Worm (Caenorhabditis elegans) whole organism, early embryonic: Measurements from ENCODE around the gene F21D5.6.
A peak's percentile ranks its signal among the peaks of the same experiment; 100 is the strongest.
"Not testable (repeated sequence)": the region's sequence is repeated elsewhere in the genome, so short reads cannot be mapped to it uniquely, and the experiment has no call there.

ENCODE experiments used
- B0310.2 ChIP-seq: sonication (generic microtip); optimal IDR thresholded peaks from 2 replicates; lab custom pipeline; 2016; ENCODE audit warnings: mild to moderate bottlenecking, missing genetic modification characterization, missing compliant biosample characterization
- F13C5.2 ChIP-seq: sonication (generic microtip); optimal IDR thresholded peaks from 2 replicates; lab custom pipeline; 2017; ENCODE audit warnings: mild to moderate bottlenecking, missing genetic modification characterization, inconsistent platforms, missing compliant biosample characterization
- aly-1 ChIP-seq: sonication (generic microtip); optimal IDR thresholded peaks from 2 replicates; lab custom pipeline; 2016; ENCODE audit warnings: missing genetic modification characterization, missing compliant biosample characterization
- ama-1 ChIP-seq: fragments of 150-350 bp; optimal IDR thresholded peaks from 2 replicates; lab custom pipeline; 2014
- ceh-13 ChIP-seq: fragments of 200-800 bp; sonication (Bioruptor generic); optimal IDR thresholded peaks from 2 replicates; lab custom pipeline; 2018; ENCODE audit warnings: mild to moderate bottlenecking, missing genetic modification characterization, missing compliant biosample characterization
- ceh-36 ChIP-seq: sonication (generic microtip); optimal IDR thresholded peaks from 2 replicates; lab custom pipeline; 2016; ENCODE audit warnings: missing genetic modification characterization, inconsistent platforms, missing compliant biosample characterization
- ets-7 ChIP-seq: sonication (generic microtip); optimal IDR thresholded peaks from 2 replicates; lab custom pipeline; 2016; ENCODE audit warnings: missing genotype, missing genetic modification characterization, missing compliant biosample characterization
- flt-1 ChIP-seq: fragments of 200-800 bp; sonication (Bioruptor generic); IDR thresholded peaks from 2 replicates; pipeline ENCODE4 v1.3.6; 2022; ENCODE audit warnings: missing genetic modification characterization, missing compliant biosample characterization
- hmbx-1 ChIP-seq: sonication (generic microtip); optimal IDR thresholded peaks from 2 replicates; lab custom pipeline; 2016; ENCODE audit warnings: mild to moderate bottlenecking, missing genetic modification characterization, missing compliant biosample characterization
- hmg-4 ChIP-seq: fragments of 200-800 bp; sonication (Bioruptor generic); optimal IDR thresholded peaks from 2 replicates; lab custom pipeline; 2018; ENCODE audit warnings: mild to moderate bottlenecking, missing genetic modification characterization, missing compliant biosample characterization
- hnd-1 ChIP-seq: sonication (generic microtip); optimal IDR thresholded peaks from 2 replicates; lab custom pipeline; 2016; ENCODE audit warnings: missing genetic modification characterization, missing compliant biosample characterization
- pes-1 ChIP-seq: fragments of 200-800 bp; sonication (Bioruptor generic); IDR thresholded peaks from 2 replicates; pipeline ENCODE4 v1.3.6; 2022; ENCODE audit warnings: missing genetic modification reagents, missing genetic modification characterization, missing compliant biosample characterization
- scrt-1 ChIP-seq: fragments of 200-800 bp; sonication (Bioruptor generic); IDR thresholded peaks from 2 replicates; pipeline ENCODE4 v1.3.6; 2022; ENCODE audit warnings: missing genetic modification characterization, missing compliant biosample characterization
- sea-1 ChIP-seq: fragments of 200-800 bp; sonication (Bioruptor generic); conservative IDR thresholded peaks from 2 replicates; pipeline ENCODE4 v1.3.6; 2022; ENCODE audit warnings: missing genetic modification characterization, missing compliant biosample characterization
- tbx-11 ChIP-seq: fragments of 200-800 bp; sonication (Bioruptor generic); IDR thresholded peaks from 2 replicates; pipeline ENCODE4 v1.3.6; 2022; ENCODE audit warnings: missing genetic modification characterization, missing compliant biosample characterization
- tbx-37 ChIP-seq: fragments of 200-800 bp; sonication (Bioruptor generic); conservative IDR thresholded peaks from 2 replicates; pipeline ENCODE4 v1.3.6; 2022; ENCODE audit warnings: missing genetic modification reagents, missing genetic modification characterization, missing compliant biosample characterization
- tra-4 ChIP-seq: sonication (generic microtip); optimal IDR thresholded peaks from 2 replicates; lab custom pipeline; 2017; ENCODE audit warnings: missing genetic modification characterization, missing compliant biosample characterization

The F21D5.6 gene

DNA sequence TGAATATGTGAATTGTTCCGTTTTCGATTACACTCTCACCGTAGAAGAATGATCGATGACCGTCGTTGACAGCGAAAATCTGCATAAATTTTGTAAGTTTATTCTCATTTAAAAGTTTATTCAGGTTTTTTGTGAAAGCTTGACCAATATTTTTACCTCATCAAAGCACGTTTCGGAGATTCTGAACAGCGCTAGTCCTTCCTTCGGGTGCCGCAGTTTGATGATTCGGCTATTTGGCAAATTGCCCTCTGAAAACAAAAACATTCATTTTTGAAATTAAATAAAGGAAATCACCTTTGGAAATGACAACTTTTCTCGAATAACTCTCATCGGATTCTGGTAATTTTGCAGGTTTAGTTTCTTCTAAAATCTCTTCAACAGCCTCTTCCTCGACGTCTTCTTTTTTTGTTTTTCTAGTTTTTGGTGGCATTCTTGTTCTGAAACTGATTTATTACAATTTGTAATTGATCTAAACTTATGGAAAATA, at the start of gene F21D5.6:
Gene F21D5.6 (minus strand): TSS at position 437 of the 487 bp plus-strand sequence.
- no peak for TF ChIP-seq sea-1 (GFP tag; lab: Robert Waterston, UW)
- no peak for TF ChIP-seq aly-1 (tag; lab: Kevin White, UChicago)
- TF ChIP-seq ceh-13 (GFP tag; lab: Kevin White, UChicago) = no peak
- no peak for TF ChIP-seq tbx-37 (GFP tag; lab: Robert Waterston, UW)
- TF ChIP-seq ama-1 (lab: Kevin White, UChicago) = no peak
- TF ChIP-seq ets-7 (tag; lab: Kevin White, UChicago) = no peak
- TF ChIP-seq tbx-11 (GFP tag; lab: Robert Waterston, UW) = no peak
- no peak for TF ChIP-seq flt-1
- TF ChIP-seq tra-4 (tag; lab: Kevin White, UChicago) = no peak
- no peak for TF ChIP-seq B0310.2 (tag; lab: Kevin White, UChicago)
- no peak for TF ChIP-seq F13C5.2 (tag; lab: Kevin White, UChicago)
- TF ChIP-seq hnd-1 (tag; lab: Kevin White, UChicago) = no peak
- no peak for TF ChIP-seq hmg-4 (GFP tag; lab: Kevin White, UChicago)
- no peak for TF ChIP-seq hmbx-1
- no peak for TF ChIP-seq ceh-36 (tag; lab: Kevin White, UChicago)
- TF ChIP-seq pes-1 (GFP tag; lab: Robert Waterston, UW) = no peak
- TF ChIP-seq scrt-1 (GFP tag; lab: Robert Waterston, UW) = no peak

- TF ChIP-seq ama-1 (lab: Kevin White, UChicago) (no peak), tbx-37 (GFP tag; lab: Robert Waterston, UW) (no peak), pes-1 (GFP tag; lab: Robert Waterston, UW) (no peak), ceh-13 (GFP tag; lab: Kevin White, UChicago) (no peak), scrt-1 (GFP tag; lab: Robert Waterston, UW) (no peak), flt-1 (no peak), sea-1 (GFP tag; lab: Robert Waterston, UW) (no peak)
These were observed 49.0 kb upstream of the F21D5.6 start, which contains the start of gene sru-35 for ce11 chrIV:8790144-8790543. Gene sru-35, minus strand, starts transcription at chrIV:8790244.

- not testable (repeated sequence) for TF ChIP-seq ama-1 (lab: Kevin White, UChicago); tra-4 (tag; lab: Kevin White, UChicago); hnd-1 (tag; lab: Kevin White, UChicago)
These were observed 46.9 kb upstream of the F21D5.6 start, which contains the start of gene C33D9.10 for ce11 chrIV:8788048-8788447. Gene C33D9.10, minus strand, starts transcription at chrIV:8788148.

ce11 chrIV:8786654-8787053, 45.5 kb upstream of the F21D5.6 start, which contains the start of gene C33D9.8:
Gene C33D9.8, minus strand, starts transcription at chrIV:8786752.
- TF ChIP-seq sea-1 (GFP tag; lab: Robert Waterston, UW) (no peak), flt-1 (no peak), B0310.2 (tag; lab: Kevin White, UChicago) (no peak), ceh-36 (tag; lab: Kevin White, UChicago) (no peak)

- TF ChIP-seq F13C5.2 (tag; lab: Kevin White, UChicago) (no peak), hnd-1 (tag; lab: Kevin White, UChicago) (no peak), aly-1 (tag; lab: Kevin White, UChicago) (no peak)
These were observed 43.7 kb upstream of the F21D5.6 start, which contains the start of gene C33D9.13 for ce11 chrIV:8784855-8785327. Gene C33D9.13, minus strand, starts transcription at chrIV:8785277.

DNA sequence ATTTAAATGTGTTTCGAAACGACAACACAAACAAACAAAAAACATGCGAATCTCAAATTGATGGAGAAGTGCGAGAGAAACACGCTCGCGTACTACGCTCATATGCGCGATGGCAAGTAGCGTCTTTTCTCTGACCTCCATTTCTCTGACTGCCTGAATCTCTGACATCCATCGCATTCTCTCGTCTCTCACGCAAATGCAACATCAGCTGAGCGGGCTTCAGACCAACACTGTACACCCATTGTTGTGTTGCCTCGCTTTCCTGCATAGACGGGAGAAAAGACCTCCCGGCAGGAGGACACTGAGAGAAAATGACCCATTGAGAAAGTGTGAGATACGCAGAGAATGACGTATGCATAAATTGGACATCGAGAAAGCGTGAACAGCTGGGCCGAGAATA, 41.0 kb upstream of the F21D5.6 start:
- TF ChIP-seq pes-1 (GFP tag; lab: Robert Waterston, UW) = no peak
- TF ChIP-seq F13C5.2 (tag; lab: Kevin White, UChicago) = peak; percentile 33
- no peak for TF ChIP-seq hnd-1 (tag; lab: Kevin White, UChicago)
- TF ChIP-seq hmbx-1 = no peak
- no peak for TF ChIP-seq ets-7 (tag; lab: Kevin White, UChicago)
- TF ChIP-seq scrt-1 (GFP tag; lab: Robert Waterston, UW) = 0 out of 2 replicates have a peak, but pooled peaks have one; percentile 31
- no peak for TF ChIP-seq ceh-36 (tag; lab: Kevin White, UChicago)
- TF ChIP-seq hmg-4 (GFP tag; lab: Kevin White, UChicago) = peak; percentile 96
- TF ChIP-seq tbx-37 (GFP tag; lab: Robert Waterston, UW) = no peak
- TF ChIP-seq tbx-11 (GFP tag; lab: Robert Waterston, UW) = no peak
- no peak for TF ChIP-seq ama-1 (lab: Kevin White, UChicago)
- no peak for TF ChIP-seq B0310.2 (tag; lab: Kevin White, UChicago)
- TF ChIP-seq ceh-13 (GFP tag; lab: Kevin White, UChicago) = no peak
- 0 out of 2 replicates have a peak, but pooled peaks have one; percentile 23 for TF ChIP-seq sea-1 (GFP tag; lab: Robert Waterston, UW)
- TF ChIP-seq tra-4 (tag; lab: Kevin White, UChicago) = no peak
- TF ChIP-seq flt-1 = 0 out of 2 replicates have a peak, but pooled peaks have one; percentile 6
- peak; percentile 35 for TF ChIP-seq aly-1 (tag; lab: Kevin White, UChicago)

DNA sequence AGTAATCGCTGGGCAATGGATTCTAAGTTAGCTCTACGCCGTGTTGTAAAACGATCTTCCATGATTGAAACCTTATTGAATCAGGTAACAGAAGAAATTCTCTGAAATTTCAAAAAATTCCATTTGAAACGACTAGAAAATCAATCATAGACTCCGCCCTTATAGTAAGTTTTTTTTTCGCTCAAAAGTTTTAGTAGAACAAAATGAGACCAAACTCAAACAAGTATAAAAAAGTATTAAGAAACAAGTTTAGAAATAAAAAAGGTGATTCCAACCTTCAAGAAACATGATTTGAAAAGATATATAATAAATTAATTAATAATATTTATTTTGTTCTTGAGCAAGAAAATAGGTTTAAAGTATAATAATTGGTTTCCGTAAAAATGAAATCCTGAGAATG, 36.9 kb upstream of the F21D5.6 start, which contains the start of gene C33D9.6:
Gene C33D9.6 (minus strand): TSS at position 101 of the 400 bp plus-strand sequence.
- no peak for TF ChIP-seq ets-7 (tag; lab: Kevin White, UChicago)
- no peak for TF ChIP-seq pes-1 (GFP tag; lab: Robert Waterston, UW)
- TF ChIP-seq ama-1 (lab: Kevin White, UChicago) = no peak

- TF ChIP-seq ama-1 (lab: Kevin White, UChicago) = peak; percentile 93
- TF ChIP-seq sea-1 (GFP tag; lab: Robert Waterston, UW) = no peak
These were observed 31.6 kb upstream of the F21D5.6 start, which contains the start of gene F20C5.6 for ce11 chrIV:8772800-8773256. Gene F20C5.6, minus strand, starts transcription at chrIV:8773206.
